Worm (Caenorhabditis elegans): ENCODE results near the gene cyp-35A4.
A peak's percentile ranks its signal among the peaks of the same experiment; 100 is the strongest.

cyp-35A4 gene

DNA sequence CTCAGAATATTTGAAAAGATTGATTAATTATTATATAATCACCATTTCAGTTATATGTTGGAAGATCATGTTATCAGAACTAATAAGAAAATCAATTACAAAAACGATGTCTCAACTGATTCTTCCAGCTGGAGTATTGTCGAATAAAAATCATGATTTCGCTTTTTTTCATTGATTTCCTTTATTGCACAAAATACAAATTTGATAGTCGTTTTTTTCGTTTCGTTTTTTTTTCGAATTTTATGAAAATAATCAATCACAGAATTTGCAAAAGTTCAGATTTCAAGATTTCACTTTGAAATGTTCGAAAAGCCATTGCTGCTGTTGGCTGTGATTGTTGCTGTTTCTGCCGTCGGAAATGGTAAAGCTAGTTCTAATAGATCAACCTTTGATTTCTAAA lies 4.4 kb downstream of the cyp-35A4 start, which contains the start of gene C49G7.13:
Gene C49G7.13, plus strand, starts transcription at position 301 of the 400 bp plus-strand sequence.
- TF ChIP-seq T22C8.4 (GFP tag; IDR thresholded peaks at IDR 0.05), result no peak
- no peak for TF ChIP-seq ztf-29 (GFP tag; IDR thresholded peaks at IDR 0.05)

DNA sequence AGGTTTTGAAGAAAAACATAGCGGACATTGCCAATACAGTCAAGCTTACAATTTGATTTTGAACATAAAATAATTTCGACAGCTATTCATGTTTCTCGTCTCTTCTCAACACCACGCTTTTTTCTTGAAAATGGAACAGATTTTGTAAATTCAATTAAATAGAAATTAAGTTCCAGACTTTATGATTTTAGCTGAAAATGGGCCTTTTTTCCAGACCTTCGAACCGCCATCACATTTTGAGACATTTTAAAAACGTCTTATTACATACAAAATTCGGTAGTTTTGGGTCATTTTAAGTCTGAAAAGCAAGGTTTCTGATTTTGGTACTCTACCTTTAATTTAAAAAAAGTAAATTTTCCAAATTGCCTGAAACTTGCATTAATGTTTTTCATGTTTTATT lies 6.7 kb downstream of the cyp-35A4 start, which contains the start of gene C49G7.12:
Gene C49G7.12, plus strand, starts transcription at position 301 of the 400 bp plus-strand sequence.
- no peak for TF ChIP-seq cog-1 (tag; optimal IDR thresholded peaks at IDR 0.05)
- TF ChIP-seq ref-1 (GFP tag; conservative IDR thresholded peaks at IDR 0.05), result no peak
- TF ChIP-seq ztf-23 (GFP tag; IDR thresholded peaks at IDR 0.05), result no peak
- no peak for TF ChIP-seq tab-1 (GFP tag; IDR thresholded peaks at IDR 0.05)
- no peak for TF ChIP-seq ztf-29 (GFP tag; IDR thresholded peaks at IDR 0.05)
- TF ChIP-seq klf-2 (GFP tag; conservative IDR thresholded peaks at IDR 0.05), result no peak
- no peak for TF ChIP-seq med-1 (GFP tag; optimal IDR thresholded peaks at IDR 0.05; ENCODE audit: insufficient read depth)
- TF ChIP-seq flt-1 (GFP tag; IDR thresholded peaks at IDR 0.05), result no peak
- no peak for TF ChIP-seq T22C8.4 (GFP tag; IDR thresholded peaks at IDR 0.05)

DNA sequence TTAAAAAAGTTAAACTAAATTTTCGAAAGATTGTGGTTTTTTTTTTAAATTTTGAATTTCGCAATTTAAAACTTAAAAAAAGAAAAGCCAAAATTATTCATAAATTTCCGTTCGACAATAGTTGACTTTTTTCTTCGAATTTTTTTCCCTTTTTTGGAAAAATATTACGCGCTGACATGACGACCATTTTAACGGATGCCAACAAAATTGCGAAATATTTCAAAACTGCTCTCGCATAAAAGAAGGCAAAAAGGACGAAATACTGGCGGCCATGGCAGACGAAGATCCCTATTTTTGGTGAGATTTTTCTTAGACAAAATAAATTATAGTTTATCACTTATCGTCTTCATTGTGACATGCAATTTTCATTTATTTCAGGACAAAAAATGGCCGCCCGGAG lies 7.1 kb downstream of the cyp-35A4 start:
- TF ChIP-seq cog-1 (tag; optimal IDR thresholded peaks at IDR 0.05) (no peak), T22C8.4 (GFP tag; IDR thresholded peaks at IDR 0.05) (no peak), tab-1 (GFP tag; IDR thresholded peaks at IDR 0.05) (no peak), med-1 (GFP tag; optimal IDR thresholded peaks at IDR 0.05; ENCODE audit: insufficient read depth) (no peak), flt-1 (GFP tag; IDR thresholded peaks at IDR 0.05) (no peak), klf-2 (GFP tag; conservative IDR thresholded peaks at IDR 0.05) (no peak), ztf-23 (GFP tag; IDR thresholded peaks at IDR 0.05) (no peak), ztf-29 (GFP tag; IDR thresholded peaks at IDR 0.05) (no peak), ref-1 (GFP tag; conservative IDR thresholded peaks at IDR 0.05) (no peak)

DNA sequence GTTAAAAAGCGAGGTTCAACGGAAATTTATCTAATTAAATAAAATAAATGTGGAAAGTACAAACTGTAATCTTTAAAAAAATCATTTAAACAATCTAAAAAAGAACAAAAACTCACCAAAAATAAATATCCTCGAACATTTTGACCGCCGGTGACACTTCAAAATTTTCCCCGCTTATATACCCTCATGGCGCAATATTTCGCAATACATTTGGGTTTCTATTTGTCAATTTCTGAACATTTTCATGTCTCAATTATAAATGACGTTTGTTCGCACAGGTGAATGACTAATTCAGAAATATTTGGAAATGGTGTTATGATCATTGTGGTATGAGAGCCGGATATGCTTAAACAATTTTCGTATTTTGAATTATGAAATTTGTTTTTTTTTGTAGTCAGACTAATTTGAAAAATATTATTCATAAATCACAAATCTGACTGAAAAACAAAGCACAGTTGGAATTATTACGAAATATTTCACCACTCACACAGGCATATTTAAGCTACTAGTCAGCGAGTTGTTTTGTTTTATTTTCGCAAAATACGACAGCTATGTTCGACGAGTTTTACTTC lies 10.5 kb downstream of the cyp-35A4 start, which contains the start of the genes C49G7.10 and irg-2:
Gene C49G7.10, minus strand, starts transcription at position 169 of the 572 bp plus-strand sequence.
Gene irg-2, plus strand, starts transcription at position 329 of the 572 bp plus-strand sequence.
- no peak for TF ChIP-seq tab-1 (GFP tag; IDR thresholded peaks at IDR 0.05)
- no peak for TF ChIP-seq ref-1 (GFP tag; conservative IDR thresholded peaks at IDR 0.05)
- no peak for TF ChIP-seq ztf-29 (GFP tag; IDR thresholded peaks at IDR 0.05)
- no peak for TF ChIP-seq T22C8.4 (GFP tag; IDR thresholded peaks at IDR 0.05)
- no peak for TF ChIP-seq klf-2 (GFP tag; conservative IDR thresholded peaks at IDR 0.05)
- no peak for TF ChIP-seq med-1 (GFP tag; optimal IDR thresholded peaks at IDR 0.05; ENCODE audit: insufficient read depth)
- no peak for TF ChIP-seq ztf-23 (GFP tag; IDR thresholded peaks at IDR 0.05)
- no peak for TF ChIP-seq cog-1 (tag; optimal IDR thresholded peaks at IDR 0.05)
- no peak for TF ChIP-seq flt-1 (GFP tag; IDR thresholded peaks at IDR 0.05)

DNA sequence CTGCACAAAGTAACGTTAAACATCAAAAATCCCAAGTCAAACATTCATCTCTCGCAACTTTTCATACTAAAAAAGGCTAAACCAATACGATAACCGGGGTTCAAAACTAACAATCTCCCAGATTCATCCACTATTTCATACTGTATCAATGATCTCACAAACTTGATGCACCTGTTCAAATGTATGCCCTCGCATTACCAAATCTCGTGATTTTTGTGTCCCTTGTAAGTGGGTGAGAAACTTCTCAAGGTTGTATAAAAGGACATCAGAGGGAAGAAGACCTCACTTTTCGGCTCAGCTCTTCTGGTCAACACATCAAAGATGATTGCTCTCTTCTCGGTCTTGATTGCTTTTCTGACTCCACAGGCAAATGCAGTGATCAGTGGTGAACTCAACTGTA lies 12.2 kb downstream of the cyp-35A4 start, which contains the start of gene phat-3:
Gene phat-3, plus strand, starts transcription at position 301 of the 400 bp plus-strand sequence.
- TF ChIP-seq tab-1 (GFP tag; IDR thresholded peaks at IDR 0.05) (no peak), klf-2 (GFP tag; conservative IDR thresholded peaks at IDR 0.05) (no peak), flt-1 (GFP tag; IDR thresholded peaks at IDR 0.05) (no peak), med-1 (GFP tag; optimal IDR thresholded peaks at IDR 0.05; ENCODE audit: insufficient read depth) (no peak), cog-1 (tag; optimal IDR thresholded peaks at IDR 0.05) (no peak), T22C8.4 (GFP tag; IDR thresholded peaks at IDR 0.05) (no peak), ztf-29 (GFP tag; IDR thresholded peaks at IDR 0.05) (no peak), ztf-23 (GFP tag; IDR thresholded peaks at IDR 0.05) (no peak), ref-1 (GFP tag; conservative IDR thresholded peaks at IDR 0.05) (no peak)

DNA sequence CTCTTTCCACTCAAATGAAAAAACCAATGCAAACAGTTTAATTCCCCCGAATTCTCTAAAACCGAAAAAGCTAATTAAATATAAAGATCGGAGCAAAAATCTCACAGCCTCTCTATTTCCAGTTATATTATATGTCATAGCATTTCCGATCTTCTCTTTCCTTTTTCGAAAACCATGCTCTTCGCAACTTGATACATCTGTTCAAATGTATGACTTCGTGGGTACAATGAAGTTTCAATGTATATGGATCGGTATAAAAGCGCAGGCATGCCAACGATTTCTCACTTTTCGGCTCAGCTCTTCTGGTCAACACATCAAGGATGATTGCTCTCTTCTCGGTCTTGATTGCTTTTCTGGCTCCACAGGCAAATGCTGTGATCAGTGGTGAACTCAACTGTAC lies 14.7 kb downstream of the cyp-35A4 start, which contains the start of gene phat-7:
Gene phat-7, plus strand, starts transcription at position 301 of the 400 bp plus-strand sequence.
- TF ChIP-seq med-1 (GFP tag; optimal IDR thresholded peaks at IDR 0.05; ENCODE audit: insufficient read depth) (no peak), ztf-23 (GFP tag; IDR thresholded peaks at IDR 0.05) (no peak), tab-1 (GFP tag; IDR thresholded peaks at IDR 0.05) (no peak), T22C8.4 (GFP tag; IDR thresholded peaks at IDR 0.05) (no peak), flt-1 (GFP tag; IDR thresholded peaks at IDR 0.05) (no peak), klf-2 (GFP tag; conservative IDR thresholded peaks at IDR 0.05) (no peak), ref-1 (GFP tag; conservative IDR thresholded peaks at IDR 0.05) (no peak)

DNA sequence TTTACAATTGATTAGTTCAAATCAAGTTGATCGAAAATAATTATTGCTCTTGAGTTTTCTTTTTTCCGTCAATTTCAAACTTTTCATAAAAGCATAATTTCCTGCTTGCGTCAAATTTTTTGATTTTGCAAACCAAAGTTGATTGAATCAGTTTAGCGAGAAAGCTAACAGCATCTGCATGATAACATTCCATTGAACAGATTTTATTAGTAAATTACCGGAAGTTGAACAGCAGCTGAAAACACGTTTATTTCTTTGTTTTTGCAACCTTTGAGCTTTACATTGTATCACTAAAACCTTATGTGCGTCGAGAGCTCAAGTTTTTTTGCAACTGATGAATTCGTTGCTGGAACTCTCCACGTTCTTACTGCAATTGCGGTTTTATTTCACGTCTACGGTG lies 16.1 kb downstream of the cyp-35A4 start, which contains the start of gene srh-169:
Gene srh-169, plus strand, starts transcription at position 301 of the 400 bp plus-strand sequence.
- TF ChIP-seq klf-2 (GFP tag; conservative IDR thresholded peaks at IDR 0.05), result no peak
- TF ChIP-seq T22C8.4 (GFP tag; IDR thresholded peaks at IDR 0.05), result no peak
- TF ChIP-seq ref-1 (GFP tag; conservative IDR thresholded peaks at IDR 0.05), result no peak
- no peak for TF ChIP-seq tab-1 (GFP tag; IDR thresholded peaks at IDR 0.05)
- TF ChIP-seq cog-1 (tag; optimal IDR thresholded peaks at IDR 0.05), result no peak
- no peak for TF ChIP-seq ztf-23 (GFP tag; IDR thresholded peaks at IDR 0.05)
- TF ChIP-seq flt-1 (GFP tag; IDR thresholded peaks at IDR 0.05), result no peak
- no peak for TF ChIP-seq med-1 (GFP tag; optimal IDR thresholded peaks at IDR 0.05; ENCODE audit: insufficient read depth)
- no peak for TF ChIP-seq ztf-29 (GFP tag; IDR thresholded peaks at IDR 0.05)

DNA sequence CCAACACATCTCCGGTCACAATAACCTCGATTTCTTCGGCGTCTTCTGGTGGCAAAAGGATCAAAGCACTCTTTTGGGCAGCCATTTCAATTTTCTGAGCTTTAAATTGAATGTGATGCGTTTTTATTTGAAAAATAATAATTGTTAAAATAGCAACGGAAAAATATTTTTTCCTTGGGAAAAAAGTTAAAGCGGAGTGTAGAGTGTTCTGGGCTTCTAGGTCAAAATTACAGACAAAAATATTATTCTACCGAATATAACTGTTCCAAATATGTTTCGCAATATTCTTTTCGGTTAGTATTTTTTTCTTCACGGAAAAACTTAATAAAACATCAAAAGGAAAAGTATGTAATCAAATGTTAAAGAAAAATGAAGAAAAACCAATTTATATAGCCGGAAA lies 23.6 kb downstream of the cyp-35A4 start, which contains the start of gene djr-1.2:
Gene djr-1.2, minus strand, starts transcription at position 101 of the 400 bp plus-strand sequence.
- TF ChIP-seq ztf-23 (GFP tag; IDR thresholded peaks at IDR 0.05), result no peak
- TF ChIP-seq ztf-29 (GFP tag; IDR thresholded peaks at IDR 0.05), result no peak
- no peak for TF ChIP-seq T22C8.4 (GFP tag; IDR thresholded peaks at IDR 0.05)
- no peak for TF ChIP-seq klf-2 (GFP tag; conservative IDR thresholded peaks at IDR 0.05)

DNA sequence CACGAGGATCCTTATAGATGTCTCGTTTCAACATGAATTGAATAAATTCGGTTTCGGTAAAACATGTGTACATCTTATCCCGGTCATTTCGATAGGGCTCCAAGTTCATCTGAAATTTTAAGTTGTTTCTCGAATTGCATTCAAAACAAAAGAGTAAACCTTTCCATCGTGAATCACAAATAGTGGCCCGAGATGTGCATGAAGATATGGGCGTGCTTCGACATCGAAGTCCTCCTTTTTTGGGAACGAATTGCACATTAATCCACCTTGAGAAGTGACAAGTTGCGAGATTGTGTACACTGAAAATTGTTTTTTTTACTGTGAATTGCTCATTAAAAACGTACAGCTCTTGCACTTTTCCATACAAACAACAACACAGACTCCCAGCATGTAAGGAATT lies 24.8 kb downstream of the cyp-35A4 start:
- no peak for TF ChIP-seq ztf-29 (GFP tag; IDR thresholded peaks at IDR 0.05)
- no peak for TF ChIP-seq klf-2 (GFP tag; conservative IDR thresholded peaks at IDR 0.05)
- no peak for TF ChIP-seq tab-1 (GFP tag; IDR thresholded peaks at IDR 0.05)
- no peak for TF ChIP-seq ztf-23 (GFP tag; IDR thresholded peaks at IDR 0.05)

DNA sequence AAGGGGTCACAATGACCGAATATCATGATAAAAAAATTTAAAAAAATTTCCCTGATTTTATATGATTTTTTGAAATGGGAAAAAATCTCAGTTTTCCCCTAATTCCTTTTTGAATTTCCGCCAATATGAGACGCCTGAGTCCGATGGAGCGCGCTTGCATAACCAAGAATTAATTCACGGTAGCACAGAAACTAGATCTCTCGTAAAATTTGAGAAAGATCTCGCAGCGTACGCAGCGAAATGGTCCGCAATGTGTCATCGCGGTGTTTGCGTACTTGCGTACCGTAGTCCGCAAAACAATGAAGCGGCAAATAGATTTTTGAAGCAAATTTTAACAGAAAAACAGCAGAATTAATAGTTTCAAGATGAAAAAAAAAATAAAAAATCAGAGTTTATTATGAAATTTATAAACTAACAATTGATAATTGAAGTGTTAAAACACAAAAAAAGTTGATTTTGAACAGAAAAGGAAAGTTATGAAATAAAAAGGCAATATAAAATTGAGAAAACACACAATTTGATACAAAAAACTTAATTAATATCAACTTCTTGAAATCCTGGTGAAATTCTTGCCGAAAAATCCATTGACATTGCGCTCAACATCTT lies 32.2 kb downstream of the cyp-35A4 start:
- TF ChIP-seq flt-1 (GFP tag; IDR thresholded peaks at IDR 0.05), result 0 out of 2 replicates have a peak, but pooled peaks have one; percentile 38

Data from whole organism, midembryonic.